Worm (Caenorhabditis elegans) whole organism, young adult: Measurements from ENCODE around the gene F57B1.5.
"Not testable (repeated sequence)": the region's sequence is repeated elsewhere in the genome, so short reads cannot be mapped to it uniquely, and the experiment has no call there.

ENCODE experiments used
- hmg-20 ChIP-seq: fragments of 200-800 bp; sonication (Bioruptor generic); IDR thresholded peaks from 2 replicates; pipeline ENCODE4 v1.3.6; 2022; ENCODE audit warnings: missing genetic modification reagents, missing genetic modification characterization, missing compliant biosample characterization
- nfya-1 ChIP-seq: sonication (generic microtip); optimal IDR thresholded peaks from 2 replicates; lab custom pipeline; 2017; ENCODE audit warnings: antibody characterized with exemption, missing compliant biosample characterization, missing genetic modification characterization, borderline replicate concordance; ENCODE audit not compliant: insufficient read depth
- nhr-90 ChIP-seq: sonication (generic microtip); optimal IDR thresholded peaks from 2 replicates; lab custom pipeline; 2016; ENCODE audit warnings: missing genotype, mild to moderate bottlenecking, missing genetic modification characterization, missing compliant biosample characterization
- snpc-4 ChIP-seq, 5 experiments: fragments of 150-350 bp in 1 of 5; sonication (generic microtip) in 4 of 5; optimal IDR thresholded peaks; 2 replicates each; lab custom pipeline; 2014 to 2018; ENCODE audit warnings: missing genetic modification characterization in 5 of 5, missing biosample characterization in 3 of 5, antibody characterized with exemption in 2 of 5, mild to moderate bottlenecking in 2 of 5, missing compliant biosample characterization in 2 of 5, missing genotype in 2 of 5, moderate library complexity in 2 of 5, missing genetic modification reagents in 1 of 5
- unc-62 ChIP-seq: fragments of 150-350 bp; optimal IDR thresholded peaks from 2 replicates; lab custom pipeline; 2014; ENCODE audit warnings: missing biosample characterization, missing genetic modification reagents, missing genetic modification characterization

DNA sequence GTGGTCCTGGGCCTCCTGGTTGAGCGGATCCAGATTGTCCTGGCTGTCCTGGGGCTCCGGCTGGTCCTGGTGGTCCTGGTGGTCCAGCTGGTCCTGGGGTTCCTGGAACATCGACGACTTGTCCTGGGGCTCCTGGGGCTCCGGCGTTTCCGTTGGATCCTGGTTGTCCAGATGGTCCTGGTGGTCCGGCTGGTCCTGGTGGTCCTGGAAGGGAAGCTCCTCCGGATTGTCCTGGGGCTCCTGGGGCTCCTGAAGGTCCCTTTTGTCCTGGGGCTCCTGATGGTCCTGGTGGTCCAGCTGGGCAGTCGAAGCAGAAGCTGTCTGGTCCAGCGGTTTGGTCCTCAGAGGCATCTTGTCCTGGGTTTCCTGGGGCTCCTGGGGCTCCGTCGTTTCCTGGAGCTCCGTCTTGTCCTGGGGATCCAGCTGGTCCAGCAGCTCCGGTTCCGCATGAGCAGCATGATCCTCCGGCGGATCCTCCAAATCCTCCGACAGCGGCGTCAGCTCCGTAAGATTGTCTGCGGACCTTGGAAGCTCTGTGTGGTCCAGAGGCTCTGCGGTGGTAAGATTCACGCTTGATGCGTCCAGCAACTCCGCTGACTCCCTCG is 6.2 kb upstream of the F57B1.5 start:
- not testable (repeated sequence) for TF ChIP-seq nfya-1; snpc-4 (GFP tag; optimal IDR thresholded peaks at IDR 0.05; lab: Kevin White, UChicago); snpc-4 (tag; optimal IDR thresholded peaks at IDR 0.05; lab: Kevin White, UChicago); nhr-90 (tag; lab: Kevin White, UChicago); unc-62; hmg-20
